Fruit fly (Drosophila melanogaster): ENCODE measurements around the gene CG6661.
A peak's percentile ranks its signal among the peaks of the same experiment; 100 is the strongest.

Gene CG6661

dm6 chr3L:14049620-14050253 lies 15.2 kb downstream of the CG6661 start, which contains the start of gene Neurl4 (continued):
- TF ChIP-seq crp (GFP tag; optimal IDR thresholded peaks at IDR 0.05) (peak in 1 of 2 experiments; percentile 36), CG11247 (GFP tag; IDR thresholded peaks at IDR 0.05) (peak; percentile 34; the same call in 1 of the 2 replicates), CG15011 (GFP tag; optimal IDR thresholded peaks at IDR 0.05) (peak; percentile 24), CG7928 (GFP tag; optimal IDR thresholded peaks at IDR 0.05) (no peak), dpn (GFP tag; optimal IDR thresholded peaks at IDR 0.05) (peak; percentile 58 to 80), dmrt99B (tag; optimal IDR thresholded peaks at IDR 0.05) (no peak), gsb-n (tag; optimal IDR thresholded peaks at IDR 0.05) (no peak), knrl (GFP tag; IDR thresholded peaks at IDR 0.05; ENCODE audit: partially characterized antibody) (no peak), CG12744 (GFP tag; optimal IDR thresholded peaks at IDR 0.05) (peak; percentile 48), CG30403 (GFP tag; optimal IDR thresholded peaks at IDR 0.05) (peak; percentile 61), NK7.1 (GFP tag; optimal IDR thresholded peaks at IDR 0.05) (no peak), Hr51 (GFP tag; optimal IDR thresholded peaks at IDR 0.05) (peak in 1 of 2 experiments; percentile 13), CG16779 (GFP tag; IDR thresholded peaks at IDR 0.05) (no peak), pb (GFP tag; optimal IDR thresholded peaks at IDR 0.05) (no peak), tup (GFP tag; optimal IDR thresholded peaks at IDR 0.05) (no peak), HLH54F (GFP tag; optimal IDR thresholded peaks at IDR 0.05) (peak; percentile 52), danr (GFP tag; IDR thresholded peaks at IDR 0.05) (0 out of 2 replicates have a peak, but pooled peaks have one; percentile 28), z (GFP tag; IDR thresholded peaks at IDR 0.05) (no peak), CG17361 (GFP tag; IDR thresholded peaks at IDR 0.05) (no peak; the same call in 1 of the 3 replicates), D19B (GFP tag; optimal IDR thresholded peaks at IDR 0.05) (no peak), cas (GFP tag; IDR thresholded peaks at IDR 0.05) (no peak), D (optimal IDR thresholded peaks at IDR 0.05) (peak; percentile 11), D (GFP tag; optimal IDR thresholded peaks at IDR 0.05) (no peak), CG7271 (tag; optimal IDR thresholded peaks at IDR 0.05) (peak; percentile 1), Rfx (GFP tag; IDR thresholded peaks at IDR 0.05) (peak; percentile 80), CG12236 (GFP tag; optimal IDR thresholded peaks at IDR 0.05) (no peak), so (GFP tag; IDR thresholded peaks at IDR 0.05) (0 out of 3 replicates have a peak, but pooled peaks have one; percentile 8), hb (GFP tag; IDR thresholded peaks at IDR 0.05; ENCODE audit: partially characterized antibody) (no peak), lilli (GFP tag; optimal IDR thresholded peaks at IDR 0.05) (peak; percentile 65), wdn (GFP tag; IDR thresholded peaks at IDR 0.05) (peak; percentile 25; the same call in 1 of the 2 replicates), HHEX (GFP tag; optimal IDR thresholded peaks at IDR 0.05) (peak; percentile 70), repo (GFP tag; optimal IDR thresholded peaks at IDR 0.05) (no peak), CG14860 (GFP tag; IDR thresholded peaks at IDR 0.05; ENCODE audit: partially characterized antibody) (no peak), Gug (GFP tag; IDR thresholded peaks at IDR 0.05) (peak; percentile 46; the same call in 1 of the 4 replicates), CG15696 (tag; optimal IDR thresholded peaks at IDR 0.05) (peak; percentile 73), Spps (tag; optimal IDR thresholded peaks at IDR 0.05) (peak; percentile 46), CG6683 (GFP tag; optimal IDR thresholded peaks at IDR 0.05) (no peak), Six4 (GFP tag; optimal IDR thresholded peaks at IDR 0.05) (peak; percentile 34), slp2 (GFP tag; optimal IDR thresholded peaks at IDR 0.05) (peak; percentile 19), eyg (GFP tag; optimal IDR thresholded peaks at IDR 0.05) (no peak), CG1603 (tag; optimal IDR thresholded peaks at IDR 0.05) (no peak), pros (GFP tag; optimal IDR thresholded peaks at IDR 0.05) (no peak), CG8089 (GFP tag; optimal IDR thresholded peaks at IDR 0.05) (peak; percentile 50), CG6254 (GFP tag; optimal IDR thresholded peaks at IDR 0.05) (peak; percentile 29), CG3281 (GFP tag; optimal IDR thresholded peaks at IDR 0.05) (no peak), Nf-YC (tag; optimal IDR thresholded peaks at IDR 0.05) (no peak), mirr (GFP tag; optimal IDR thresholded peaks at IDR 0.05) (no peak), twi (tag; optimal IDR thresholded peaks at IDR 0.05) (peak; percentile 62), Antp (GFP tag; optimal IDR thresholded peaks at IDR 0.05) (peak; percentile 51)
